Worm (Caenorhabditis elegans): ENCODE data around the gene nspb-12.

ce11 chrIII:5525973-5526372, 42.6 kb downstream of the nspb-12 start, which contains the start of gene dex-1:
- TF ChIP-seq hmbx-1 (tag; optimal IDR thresholded peaks at IDR 0.05) (no peak), hmg-4 (GFP tag; optimal IDR thresholded peaks at IDR 0.05) (no peak), ama-1 (optimal IDR thresholded peaks at IDR 0.05) (no peak), tbx-37 (GFP tag; conservative IDR thresholded peaks at IDR 0.05) (no peak), ceh-13 (GFP tag; optimal IDR thresholded peaks at IDR 0.05) (no peak), scrt-1 (GFP tag; IDR thresholded peaks at IDR 0.05) (no peak), sea-1 (GFP tag; conservative IDR thresholded peaks at IDR 0.05) (no peak), B0310.2 (tag; optimal IDR thresholded peaks at IDR 0.05) (no peak), aly-1 (tag; optimal IDR thresholded peaks at IDR 0.05) (no peak), ceh-36 (tag; optimal IDR thresholded peaks at IDR 0.05) (no peak), ets-7 (tag; optimal IDR thresholded peaks at IDR 0.05) (no peak)
